Fruit fly (Drosophila melanogaster): Measurements from ENCODE around the gene CG3225.

Gene CG3225

DNA sequence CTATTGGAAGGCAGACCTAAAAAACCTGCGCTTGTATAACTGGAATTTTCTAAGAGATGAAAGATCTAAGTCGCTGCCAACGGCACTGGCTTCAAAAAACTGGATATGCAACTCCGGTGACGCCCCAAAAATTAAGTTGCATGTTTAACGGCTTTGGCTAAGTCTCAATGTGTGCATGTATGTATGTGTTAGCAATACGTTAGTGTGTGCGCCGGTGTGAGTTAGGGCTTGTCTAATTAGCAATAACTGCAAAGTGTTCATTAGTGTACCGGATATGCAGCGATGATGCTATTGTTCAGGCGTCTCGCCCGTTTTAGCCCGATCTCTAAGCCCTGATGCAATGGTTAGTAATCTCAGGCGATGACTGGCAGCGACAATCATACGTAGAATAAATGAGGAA lies 19.2 kb downstream of the CG3225 start:
- TF ChIP-seq CG4404 (GFP tag; IDR thresholded peaks at IDR 0.05) = no peak
- no peak for TF ChIP-seq az2 (GFP tag; optimal IDR thresholded peaks at IDR 0.05)
- TF ChIP-seq twi (tag; optimal IDR thresholded peaks at IDR 0.05) = no peak
- no peak for TF ChIP-seq CG9932 (GFP tag; IDR thresholded peaks at IDR 0.05)
- TF ChIP-seq dm (GFP tag; optimal IDR thresholded peaks at IDR 0.05) = no peak
- TF ChIP-seq repo (GFP tag; optimal IDR thresholded peaks at IDR 0.05) = no peak
- peak; percentile 90 for TF ChIP-seq Awh (GFP tag; IDR thresholded peaks at IDR 0.05)
- no peak for TF ChIP-seq ash1 (GFP tag; optimal IDR thresholded peaks at IDR 0.05)
- no peak for TF ChIP-seq CG6254 (GFP tag; optimal IDR thresholded peaks at IDR 0.05)
- TF ChIP-seq CG15269 (tag; optimal IDR thresholded peaks at IDR 0.05) = peak; percentile 21

DNA sequence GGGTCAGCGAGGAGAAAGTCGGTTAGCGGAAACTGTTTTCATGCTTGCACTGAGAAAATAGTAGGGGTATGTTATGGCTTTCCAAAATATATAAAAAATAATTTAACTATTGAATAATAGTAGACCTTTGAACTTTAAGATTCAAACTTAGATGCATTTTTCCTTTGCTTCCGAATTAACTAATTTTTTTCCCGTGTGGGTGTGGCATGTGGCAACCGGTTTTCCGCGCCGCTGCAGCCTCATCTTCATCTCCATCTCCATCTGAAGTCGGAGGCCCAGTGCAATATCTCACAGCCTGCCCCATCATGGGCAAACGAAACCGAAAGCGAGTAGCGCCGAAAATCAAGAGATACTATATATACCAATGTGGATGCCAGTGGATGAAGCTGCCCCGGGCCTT lies 20.4 kb downstream of the CG3225 start:
- TF ChIP-seq ftz-f1 (GFP tag; optimal IDR thresholded peaks at IDR 0.05) = no peak
- no peak for TF ChIP-seq CG9932 (GFP tag; IDR thresholded peaks at IDR 0.05)
- no peak for TF ChIP-seq dimm (GFP tag; IDR thresholded peaks at IDR 0.05)
- no peak for TF ChIP-seq CG42726 (GFP tag; IDR thresholded peaks at IDR 0.05; ENCODE audit: partially characterized antibody)
- TF ChIP-seq CG2678 (tag; optimal IDR thresholded peaks at IDR 0.05) = peak; percentile 30
- TF ChIP-seq CG6254 (GFP tag; optimal IDR thresholded peaks at IDR 0.05) = peak; percentile 28
- 0 out of 2 replicates have a peak, but pooled peaks have one; percentile 17 for TF ChIP-seq Awh (GFP tag; IDR thresholded peaks at IDR 0.05)
- TF ChIP-seq br (optimal IDR thresholded peaks at IDR 0.05) = no peak
- TF ChIP-seq Asciz (GFP tag; optimal IDR thresholded peaks at IDR 0.05) = peak; percentile 18
- TF ChIP-seq Tbp (GFP tag; optimal IDR thresholded peaks at IDR 0.05) = no peak
- TF ChIP-seq dati (GFP tag; IDR thresholded peaks at IDR 0.05) = no peak
- TF ChIP-seq klu (GFP tag; IDR thresholded peaks at IDR 0.05) = no peak
- TF ChIP-seq Poxn (GFP tag; IDR thresholded peaks at IDR 0.05) = no peak
- TF ChIP-seq schlank (tag; optimal IDR thresholded peaks at IDR 0.05) = no peak
- TF ChIP-seq zf30C (GFP tag; optimal IDR thresholded peaks at IDR 0.05) = no peak
- 0 out of 2 replicates have a peak, but pooled peaks have one; percentile 21 for TF ChIP-seq CG31441 (GFP tag; IDR thresholded peaks at IDR 0.05)
- TF ChIP-seq bcd (GFP tag; optimal IDR thresholded peaks at IDR 0.05) = no peak
- TF ChIP-seq CG3995 (GFP tag; optimal IDR thresholded peaks at IDR 0.05) = no peak
- TF ChIP-seq emc (GFP tag; optimal IDR thresholded peaks at IDR 0.05) = no peak
- TF ChIP-seq CG10959 (GFP tag; IDR thresholded peaks at IDR 0.05) = no peak
- no peak for TF ChIP-seq jing (GFP tag; optimal IDR thresholded peaks at IDR 0.05)
- TF ChIP-seq Atf-2 (GFP tag; optimal IDR thresholded peaks at IDR 0.05) = no peak
- no peak for TF ChIP-seq MESR4 (GFP tag; optimal IDR thresholded peaks at IDR 0.05)
- no peak for TF ChIP-seq Myb (GFP tag; optimal IDR thresholded peaks at IDR 0.05)
- TF ChIP-seq D19A (tag; optimal IDR thresholded peaks at IDR 0.05) = no peak
- TF ChIP-seq CG2712 (tag; optimal IDR thresholded peaks at IDR 0.05) = peak; percentile 51
- TF ChIP-seq chinmo (GFP tag; IDR thresholded peaks at IDR 0.05; ENCODE audit: partially characterized antibody) = no peak
- no peak for TF ChIP-seq otp (GFP tag; IDR thresholded peaks at IDR 0.05)
- TF ChIP-seq CG4328 (GFP tag; optimal IDR thresholded peaks at IDR 0.05) = no peak
- TF ChIP-seq slbo (GFP tag; IDR thresholded peaks at IDR 0.05) = no peak
- no peak for TF ChIP-seq lbe (GFP tag; optimal IDR thresholded peaks at IDR 0.05)
- no peak for TF ChIP-seq psq (GFP tag; optimal IDR thresholded peaks at IDR 0.05)
- TF ChIP-seq CG3281 (GFP tag; optimal IDR thresholded peaks at IDR 0.05) = no peak
- no peak for TF ChIP-seq CG13296 (GFP tag; optimal IDR thresholded peaks at IDR 0.05)
- TF ChIP-seq Ets65A (GFP tag) = peak; percentile 27
- no peak for TF ChIP-seq CG13775 (GFP tag; optimal IDR thresholded peaks at IDR 0.05)
- TF ChIP-seq CG5180 (GFP tag; optimal IDR thresholded peaks at IDR 0.05) = no peak
- TF ChIP-seq h (optimal IDR thresholded peaks at IDR 0.05) = no peak
- TF ChIP-seq CG12104 (GFP tag; optimal IDR thresholded peaks at IDR 0.05) = no peak
- TF ChIP-seq Atf6 (GFP tag; IDR thresholded peaks at IDR 0.05) = no peak
- TF ChIP-seq Bgb (GFP tag; IDR thresholded peaks at IDR 0.05; ENCODE audit: partially characterized antibody) = no peak
- no peak for TF ChIP-seq mirr (GFP tag; optimal IDR thresholded peaks at IDR 0.05)
- no peak for TF ChIP-seq CG17385 (GFP tag; optimal IDR thresholded peaks at IDR 0.05)
- TF ChIP-seq wdn (GFP tag; IDR thresholded peaks at IDR 0.05) = no peak
- no peak for TF ChIP-seq CG7839 (tag; optimal IDR thresholded peaks at IDR 0.05)

Data from whole organism, embryonic.